Worm (Caenorhabditis elegans) whole organism, early embryonic: ENCODE data around the gene ugt-56.

ENCODE experiments used
- B0310.2 ChIP-seq: sonication (generic microtip); optimal IDR thresholded peaks from 2 replicates; lab custom pipeline; 2016; ENCODE audit warnings: mild to moderate bottlenecking, missing genetic modification characterization, missing compliant biosample characterization
- F13C5.2 ChIP-seq: sonication (generic microtip); optimal IDR thresholded peaks from 2 replicates; lab custom pipeline; 2017; ENCODE audit warnings: mild to moderate bottlenecking, missing genetic modification characterization, inconsistent platforms, missing compliant biosample characterization
- aly-1 ChIP-seq: sonication (generic microtip); optimal IDR thresholded peaks from 2 replicates; lab custom pipeline; 2016; ENCODE audit warnings: missing genetic modification characterization, missing compliant biosample characterization
- ama-1 ChIP-seq: fragments of 150-350 bp; optimal IDR thresholded peaks from 2 replicates; lab custom pipeline; 2014
- ceh-13 ChIP-seq: fragments of 200-800 bp; sonication (Bioruptor generic); optimal IDR thresholded peaks from 2 replicates; lab custom pipeline; 2018; ENCODE audit warnings: mild to moderate bottlenecking, missing genetic modification characterization, missing compliant biosample characterization
- ceh-36 ChIP-seq: sonication (generic microtip); optimal IDR thresholded peaks from 2 replicates; lab custom pipeline; 2016; ENCODE audit warnings: missing genetic modification characterization, inconsistent platforms, missing compliant biosample characterization
- ets-7 ChIP-seq: sonication (generic microtip); optimal IDR thresholded peaks from 2 replicates; lab custom pipeline; 2016; ENCODE audit warnings: missing genotype, missing genetic modification characterization, missing compliant biosample characterization
- flt-1 ChIP-seq: fragments of 200-800 bp; sonication (Bioruptor generic); IDR thresholded peaks from 2 replicates; pipeline ENCODE4 v1.3.6; 2022; ENCODE audit warnings: missing genetic modification characterization, missing compliant biosample characterization
- hmbx-1 ChIP-seq: sonication (generic microtip); optimal IDR thresholded peaks from 2 replicates; lab custom pipeline; 2016; ENCODE audit warnings: mild to moderate bottlenecking, missing genetic modification characterization, missing compliant biosample characterization
- hmg-4 ChIP-seq: fragments of 200-800 bp; sonication (Bioruptor generic); optimal IDR thresholded peaks from 2 replicates; lab custom pipeline; 2018; ENCODE audit warnings: mild to moderate bottlenecking, missing genetic modification characterization, missing compliant biosample characterization
- hnd-1 ChIP-seq: sonication (generic microtip); optimal IDR thresholded peaks from 2 replicates; lab custom pipeline; 2016; ENCODE audit warnings: missing genetic modification characterization, missing compliant biosample characterization
- pes-1 ChIP-seq: fragments of 200-800 bp; sonication (Bioruptor generic); IDR thresholded peaks from 2 replicates; pipeline ENCODE4 v1.3.6; 2022; ENCODE audit warnings: missing genetic modification reagents, missing genetic modification characterization, missing compliant biosample characterization
- scrt-1 ChIP-seq: fragments of 200-800 bp; sonication (Bioruptor generic); IDR thresholded peaks from 2 replicates; pipeline ENCODE4 v1.3.6; 2022; ENCODE audit warnings: missing genetic modification characterization, missing compliant biosample characterization
- sea-1 ChIP-seq: fragments of 200-800 bp; sonication (Bioruptor generic); conservative IDR thresholded peaks from 2 replicates; pipeline ENCODE4 v1.3.6; 2022; ENCODE audit warnings: missing genetic modification characterization, missing compliant biosample characterization
- tbx-11 ChIP-seq: fragments of 200-800 bp; sonication (Bioruptor generic); IDR thresholded peaks from 2 replicates; pipeline ENCODE4 v1.3.6; 2022; ENCODE audit warnings: missing genetic modification characterization, missing compliant biosample characterization
- tbx-37 ChIP-seq: fragments of 200-800 bp; sonication (Bioruptor generic); conservative IDR thresholded peaks from 2 replicates; pipeline ENCODE4 v1.3.6; 2022; ENCODE audit warnings: missing genetic modification reagents, missing genetic modification characterization, missing compliant biosample characterization
- tra-4 ChIP-seq: sonication (generic microtip); optimal IDR thresholded peaks from 2 replicates; lab custom pipeline; 2017; ENCODE audit warnings: missing genetic modification characterization, missing compliant biosample characterization

The ugt-56 gene

DNA sequence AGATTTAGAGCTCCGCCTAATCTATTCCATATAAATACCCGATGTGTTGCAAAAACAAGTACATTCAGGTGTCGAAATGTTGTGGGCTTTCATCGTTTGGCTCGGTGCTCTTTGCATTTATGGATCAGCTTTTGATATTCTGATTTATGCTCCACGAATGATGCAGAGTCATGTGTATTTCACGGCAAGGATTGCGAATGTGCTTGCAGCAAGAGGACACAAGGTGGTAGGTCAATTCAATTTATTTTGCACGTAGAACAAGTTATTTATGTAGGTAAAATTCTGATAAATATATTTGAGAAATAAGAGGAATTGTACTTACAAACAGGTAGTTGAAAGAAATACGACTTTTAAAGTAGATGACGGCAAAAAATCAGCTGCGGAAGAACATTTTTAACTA, at the start of gene ugt-56:
TSS of gene ugt-56 (plus strand) at position 61 of the 400 bp plus-strand sequence.
- no peak for TF ChIP-seq tbx-37
- TF ChIP-seq hnd-1 (tag; lab: Kevin White, UChicago), result no peak
- TF ChIP-seq ets-7 (tag; lab: Kevin White, UChicago), result no peak
- TF ChIP-seq flt-1 (GFP tag; lab: Robert Waterston, UW), result no peak
- no peak for TF ChIP-seq hmbx-1 (tag; lab: Kevin White, UChicago)
- TF ChIP-seq ceh-13 (GFP tag; lab: Kevin White, UChicago), result no peak
- TF ChIP-seq sea-1 (GFP tag; lab: Robert Waterston, UW), result no peak
- no peak for TF ChIP-seq ama-1
- no peak for TF ChIP-seq tra-4 (tag; lab: Kevin White, UChicago)
- no peak for TF ChIP-seq B0310.2
- TF ChIP-seq tbx-11, result no peak
- TF ChIP-seq aly-1 (tag; lab: Kevin White, UChicago), result no peak
- no peak for TF ChIP-seq ceh-36 (tag; lab: Kevin White, UChicago)
- no peak for TF ChIP-seq pes-1 (GFP tag; lab: Robert Waterston, UW)
- no peak for TF ChIP-seq F13C5.2 (tag; lab: Kevin White, UChicago)
- TF ChIP-seq scrt-1, result no peak
- no peak for TF ChIP-seq hmg-4 (GFP tag; lab: Kevin White, UChicago)

DNA sequence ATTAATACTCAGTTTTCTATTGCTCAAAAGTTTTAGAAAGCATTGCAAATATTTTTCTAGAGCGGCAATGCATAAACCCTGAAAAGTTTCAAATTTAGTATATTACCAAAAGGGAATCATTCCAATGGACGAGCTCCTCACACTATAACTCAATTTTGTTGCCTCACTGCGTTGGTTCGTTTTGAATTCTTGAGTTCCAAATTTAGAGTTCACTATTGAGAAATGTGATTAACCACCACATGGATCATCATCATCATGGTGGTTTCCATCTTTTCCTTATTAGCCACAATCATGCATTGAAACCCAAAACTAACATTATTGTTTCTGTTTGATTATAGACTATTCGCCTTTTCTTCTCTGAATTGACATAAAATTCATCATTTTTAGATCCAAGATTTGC, 48.8 kb upstream of the ugt-56 start:
- TF ChIP-seq tbx-37, result no peak
- TF ChIP-seq sea-1 (GFP tag; lab: Robert Waterston, UW), result no peak
- TF ChIP-seq F13C5.2 (tag; lab: Kevin White, UChicago), result no peak

ce11 chrV:12211090-12211489, 47.7 kb upstream of the ugt-56 start:
- TF ChIP-seq tra-4 (tag; lab: Kevin White, UChicago), result no peak
- TF ChIP-seq ets-7 (tag; lab: Kevin White, UChicago), result no peak
- no peak for TF ChIP-seq hmbx-1 (tag; lab: Kevin White, UChicago)
- no peak for TF ChIP-seq F13C5.2 (tag; lab: Kevin White, UChicago)
- no peak for TF ChIP-seq ceh-13 (GFP tag; lab: Kevin White, UChicago)
- TF ChIP-seq aly-1 (tag; lab: Kevin White, UChicago), result no peak
- no peak for TF ChIP-seq sea-1 (GFP tag; lab: Robert Waterston, UW)
- no peak for TF ChIP-seq flt-1 (GFP tag; lab: Robert Waterston, UW)
- no peak for TF ChIP-seq ama-1
- TF ChIP-seq B0310.2, result no peak
- TF ChIP-seq tbx-37, result no peak
- TF ChIP-seq hmg-4 (GFP tag; lab: Kevin White, UChicago), result no peak
- TF ChIP-seq tbx-11, result no peak

DNA sequence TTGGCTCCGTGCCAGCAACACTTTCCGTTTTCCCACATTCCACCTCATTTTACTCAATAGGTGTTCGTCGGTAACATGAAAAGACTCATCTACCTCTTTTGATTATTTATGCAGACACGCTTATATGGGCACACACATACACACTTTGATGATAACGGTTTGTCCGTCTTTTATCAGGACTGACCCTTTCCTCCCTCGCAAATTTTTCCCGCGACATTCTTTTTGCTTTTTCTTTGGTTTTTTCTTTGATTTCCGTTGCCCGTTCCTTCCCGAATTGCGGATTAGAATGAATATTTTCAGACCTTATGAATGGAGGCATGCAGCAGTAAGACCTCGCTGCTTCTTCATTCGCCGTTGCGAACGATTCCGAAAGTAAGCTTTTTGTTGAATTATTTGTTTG, 45.8 kb upstream of the ugt-56 start, which contains the start of gene vab-8:
TSS of gene vab-8 (plus strand) at position 301 of the 400 bp plus-strand sequence.
- TF ChIP-seq tra-4 (tag; lab: Kevin White, UChicago) (no peak), flt-1 (GFP tag; lab: Robert Waterston, UW) (no peak), tbx-11 (no peak), ets-7 (tag; lab: Kevin White, UChicago) (no peak), ceh-36 (tag; lab: Kevin White, UChicago) (no peak), sea-1 (GFP tag; lab: Robert Waterston, UW) (no peak), hnd-1 (tag; lab: Kevin White, UChicago) (no peak), hmg-4 (GFP tag; lab: Kevin White, UChicago) (no peak), tbx-37 (no peak), ceh-13 (GFP tag; lab: Kevin White, UChicago) (no peak), pes-1 (GFP tag; lab: Robert Waterston, UW) (no peak), scrt-1 (no peak), ama-1 (no peak), F13C5.2 (tag; lab: Kevin White, UChicago) (no peak), hmbx-1 (tag; lab: Kevin White, UChicago) (no peak)

DNA sequence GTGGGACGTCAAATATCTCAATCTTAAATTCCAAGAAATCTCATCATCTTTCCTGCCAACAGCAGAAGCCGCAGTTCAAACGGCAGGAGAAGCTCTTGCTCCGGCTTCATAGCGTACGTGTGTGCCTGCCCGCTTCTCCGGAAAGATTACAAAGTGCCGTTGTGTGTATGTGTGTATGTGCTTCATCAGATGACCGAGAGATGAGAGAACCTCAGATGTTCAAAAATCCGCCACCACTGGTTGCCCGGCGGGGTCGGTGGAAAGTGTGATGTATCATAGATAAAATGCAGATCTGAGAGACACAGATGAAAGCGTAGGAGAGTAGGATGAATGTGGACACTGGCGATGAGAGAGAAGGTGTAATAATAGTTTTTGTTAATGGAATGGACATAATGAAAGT, 25.4 kb upstream of the ugt-56 start:
- TF ChIP-seq hmbx-1 (tag; lab: Kevin White, UChicago) (no peak), flt-1 (GFP tag; lab: Robert Waterston, UW) (no peak), F13C5.2 (tag; lab: Kevin White, UChicago) (no peak), B0310.2 (no peak)

DNA sequence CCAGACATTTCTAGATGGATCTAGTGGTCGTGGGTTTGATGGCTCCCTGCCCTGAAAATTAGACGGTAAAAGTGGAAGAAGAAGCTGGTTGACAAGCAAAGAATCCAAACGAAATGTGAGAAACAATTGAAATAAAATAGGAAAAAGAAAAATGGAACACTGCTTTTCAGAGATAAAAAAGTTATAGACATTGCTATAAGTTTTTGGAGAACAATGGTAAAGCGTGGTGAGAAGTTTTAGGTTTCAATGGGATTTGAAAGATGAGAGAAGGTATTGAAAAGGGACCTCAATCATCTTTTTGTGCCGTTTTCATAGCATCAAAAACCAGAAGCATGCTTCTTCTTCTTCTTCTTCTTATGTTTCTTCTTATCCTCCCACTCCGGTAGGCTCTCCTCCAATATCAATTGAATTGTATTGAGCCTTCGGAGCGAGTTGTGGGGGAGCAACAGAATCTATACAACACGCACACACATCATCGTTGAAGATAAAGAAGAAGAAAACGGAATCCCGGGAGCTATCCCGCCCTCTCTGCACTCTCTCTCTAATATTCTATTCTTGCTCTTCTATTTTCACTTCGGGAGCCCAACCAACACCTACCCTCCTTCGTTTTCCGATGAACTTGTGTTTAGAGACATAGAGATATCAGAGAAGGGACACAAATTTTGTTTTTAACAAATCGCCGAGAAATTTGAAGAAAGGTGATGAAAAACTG, 24.3 kb upstream of the ugt-56 start, which contains the start of gene myo-3:
TSS of gene myo-3 (minus strand) at position 51 of the 712 bp plus-strand sequence.
- TF ChIP-seq tbx-11, result no peak
- no peak for TF ChIP-seq flt-1 (GFP tag; lab: Robert Waterston, UW)
- TF ChIP-seq ama-1, result no peak

DNA sequence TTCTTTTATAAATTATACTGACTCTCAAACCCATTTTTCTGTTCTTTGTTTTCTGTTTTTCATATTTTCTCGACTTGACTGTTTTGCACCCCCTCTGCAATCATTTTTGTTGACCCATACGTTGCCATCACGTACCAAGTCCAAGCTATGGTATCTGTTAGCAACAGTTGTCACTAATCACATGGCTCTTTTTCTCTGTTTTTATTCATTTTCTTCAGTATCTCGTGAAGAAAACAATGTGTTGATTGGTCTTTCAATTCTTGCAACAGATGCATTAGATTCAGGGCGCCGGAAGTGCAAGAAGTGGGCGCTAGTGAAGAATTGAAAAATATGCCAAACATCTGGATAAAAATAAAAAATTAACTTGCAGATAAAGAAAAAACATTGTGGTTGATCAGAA, 23.3 kb upstream of the ugt-56 start:
- TF ChIP-seq ceh-13 (GFP tag; lab: Kevin White, UChicago), result no peak
- no peak for TF ChIP-seq F13C5.2 (tag; lab: Kevin White, UChicago)
- no peak for TF ChIP-seq hmg-4 (GFP tag; lab: Kevin White, UChicago)
- TF ChIP-seq ceh-36 (tag; lab: Kevin White, UChicago), result no peak
- TF ChIP-seq B0310.2, result no peak
- no peak for TF ChIP-seq tbx-37
- TF ChIP-seq scrt-1, result no peak
- no peak for TF ChIP-seq tra-4 (tag; lab: Kevin White, UChicago)
- TF ChIP-seq pes-1 (GFP tag; lab: Robert Waterston, UW), result no peak
- TF ChIP-seq hnd-1 (tag; lab: Kevin White, UChicago), result no peak
- TF ChIP-seq aly-1 (tag; lab: Kevin White, UChicago), result no peak

DNA sequence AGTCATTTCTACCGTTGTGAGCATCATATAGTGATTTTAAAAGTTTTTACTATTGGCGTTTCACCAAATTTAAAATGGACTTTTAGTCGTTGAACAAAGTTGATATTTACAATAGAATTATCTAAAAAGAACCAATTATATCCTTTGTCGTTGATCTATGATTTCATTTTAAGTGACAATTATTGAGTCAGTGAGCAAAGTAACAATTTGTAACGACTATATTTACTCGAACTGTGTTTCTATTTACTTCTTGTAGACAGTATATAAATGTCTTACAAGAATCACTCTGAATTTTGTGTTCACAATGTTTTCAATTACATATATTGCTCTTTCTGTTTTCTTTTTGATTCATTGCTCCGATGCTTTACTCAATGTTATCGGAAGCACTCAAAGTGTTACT, 17.7 kb upstream of the ugt-56 start, which contains the start of gene ttr-22:
TSS of gene ttr-22 (plus strand) at position 301 of the 400 bp plus-strand sequence.
- no peak for TF ChIP-seq scrt-1
- TF ChIP-seq hmg-4 (GFP tag; lab: Kevin White, UChicago), result no peak
- no peak for TF ChIP-seq ama-1
- TF ChIP-seq tbx-11, result no peak
- TF ChIP-seq tbx-37, result no peak
- no peak for TF ChIP-seq sea-1 (GFP tag; lab: Robert Waterston, UW)
- TF ChIP-seq F13C5.2 (tag; lab: Kevin White, UChicago), result no peak
- no peak for TF ChIP-seq ceh-13 (GFP tag; lab: Kevin White, UChicago)
- no peak for TF ChIP-seq hnd-1 (tag; lab: Kevin White, UChicago)
- TF ChIP-seq ets-7 (tag; lab: Kevin White, UChicago), result no peak
- no peak for TF ChIP-seq hmbx-1 (tag; lab: Kevin White, UChicago)
- no peak for TF ChIP-seq ceh-36 (tag; lab: Kevin White, UChicago)
- no peak for TF ChIP-seq aly-1 (tag; lab: Kevin White, UChicago)
- TF ChIP-seq pes-1 (GFP tag; lab: Robert Waterston, UW), result no peak
- no peak for TF ChIP-seq tra-4 (tag; lab: Kevin White, UChicago)
- no peak for TF ChIP-seq flt-1 (GFP tag; lab: Robert Waterston, UW)
